Worm (Caenorhabditis elegans): ENCODE results near the gene ZK285.2.

ZK285.2 gene

DNA sequence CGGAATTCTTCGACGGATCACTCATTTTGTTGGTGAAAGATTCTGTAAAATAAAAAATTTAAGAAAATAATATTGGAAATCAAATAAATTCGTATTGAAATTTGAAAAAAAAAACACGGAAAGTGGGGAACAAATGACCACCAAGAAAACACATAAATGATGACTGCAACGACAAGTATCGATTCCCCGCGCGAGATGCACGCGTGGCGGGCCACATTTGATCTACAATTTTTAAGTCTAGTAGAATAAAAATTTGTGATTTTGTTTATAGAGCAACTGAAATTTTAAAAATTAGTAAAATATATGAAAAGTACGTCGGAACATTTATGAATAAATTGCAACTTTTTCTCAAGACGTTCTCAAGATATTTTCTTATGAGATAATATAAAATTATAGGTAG, 8.4 kb downstream of the ZK285.2 start, which contains the start of gene F14H3.4:
Gene F14H3.4, minus strand, starts transcription at position 42 of the 400 bp plus-strand sequence.
- TF ChIP-seq ztf-29 (GFP tag; IDR thresholded peaks at IDR 0.05) (no peak), tab-1 (GFP tag; IDR thresholded peaks at IDR 0.05) (no peak), flt-1 (GFP tag; IDR thresholded peaks at IDR 0.05) (no peak), ref-1 (GFP tag; conservative IDR thresholded peaks at IDR 0.05) (no peak)

DNA sequence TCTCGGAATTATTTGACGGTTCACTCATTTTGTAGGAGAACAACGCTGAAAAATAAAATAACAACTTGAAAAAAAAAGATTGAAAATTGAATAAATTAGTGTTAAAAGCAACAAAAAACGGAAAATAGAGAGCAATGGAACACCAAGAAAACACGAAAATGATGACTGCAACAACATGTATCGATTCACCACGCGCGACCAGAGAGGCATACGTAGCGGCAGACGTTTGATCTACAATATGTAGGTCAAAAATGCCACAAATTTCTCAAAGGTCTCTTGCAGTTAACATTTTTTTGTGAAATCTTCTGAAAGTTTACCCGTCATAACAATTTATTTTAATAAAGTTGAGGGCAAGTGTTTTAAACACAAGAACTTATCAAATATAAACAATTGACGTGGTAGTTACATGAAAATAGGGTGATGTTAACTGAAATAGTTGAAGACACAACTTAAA, 10.4 kb downstream of the ZK285.2 start, which contains the start of gene F14H3.5:
Gene F14H3.5, minus strand, starts transcription at position 51 of the 454 bp plus-strand sequence.
- no peak for TF ChIP-seq T22C8.4 (GFP tag; IDR thresholded peaks at IDR 0.05)
- no peak for TF ChIP-seq med-1 (GFP tag; optimal IDR thresholded peaks at IDR 0.05; ENCODE audit: insufficient read depth)
- TF ChIP-seq klf-2 (GFP tag; conservative IDR thresholded peaks at IDR 0.05), result no peak
- no peak for TF ChIP-seq cog-1 (tag; optimal IDR thresholded peaks at IDR 0.05)
- TF ChIP-seq tab-1 (GFP tag; IDR thresholded peaks at IDR 0.05), result no peak
- TF ChIP-seq ref-1 (GFP tag; conservative IDR thresholded peaks at IDR 0.05), result no peak
- TF ChIP-seq flt-1 (GFP tag; IDR thresholded peaks at IDR 0.05), result no peak

DNA sequence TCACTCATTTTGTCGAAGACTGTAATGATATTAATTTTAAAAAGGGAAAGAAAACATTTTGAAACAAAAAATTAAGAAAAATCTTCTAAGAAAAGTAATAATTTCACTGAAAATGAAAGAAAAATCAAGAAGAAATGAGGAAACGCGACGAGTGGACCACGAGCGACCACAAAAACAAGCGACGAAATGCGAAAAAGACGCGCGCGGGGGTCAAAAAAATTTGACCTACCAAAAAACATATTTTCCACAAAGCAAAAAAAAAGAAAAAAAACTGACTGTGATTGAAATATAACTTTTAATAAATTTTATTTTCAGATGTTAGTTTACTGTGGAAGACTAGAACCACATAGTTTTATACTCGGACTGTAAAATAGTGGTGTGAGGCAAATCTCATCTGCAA, 12.2 kb downstream of the ZK285.2 start, which contains the start of gene F14H3.6:
Gene F14H3.6, minus strand, starts transcription at position 22 of the 400 bp plus-strand sequence.
- TF ChIP-seq T22C8.4 (GFP tag; IDR thresholded peaks at IDR 0.05) (no peak), tab-1 (GFP tag; IDR thresholded peaks at IDR 0.05) (no peak), ztf-29 (GFP tag; IDR thresholded peaks at IDR 0.05) (no peak), med-1 (GFP tag; optimal IDR thresholded peaks at IDR 0.05; ENCODE audit: insufficient read depth) (no peak), klf-2 (GFP tag; conservative IDR thresholded peaks at IDR 0.05) (no peak), flt-1 (GFP tag; IDR thresholded peaks at IDR 0.05) (no peak), cog-1 (tag; optimal IDR thresholded peaks at IDR 0.05) (no peak), ref-1 (GFP tag; conservative IDR thresholded peaks at IDR 0.05) (no peak), ztf-23 (GFP tag; IDR thresholded peaks at IDR 0.05) (no peak)

ce11 chrV:16060135-16060534, 13.5 kb downstream of the ZK285.2 start, which contains the start of gene F14H3.15:
Gene F14H3.15, minus strand, starts transcription at chrV:16060235.
- TF ChIP-seq klf-2 (GFP tag; conservative IDR thresholded peaks at IDR 0.05) (no peak), tab-1 (GFP tag; IDR thresholded peaks at IDR 0.05) (no peak), ztf-29 (GFP tag; IDR thresholded peaks at IDR 0.05) (no peak), flt-1 (GFP tag; IDR thresholded peaks at IDR 0.05) (no peak), T22C8.4 (GFP tag; IDR thresholded peaks at IDR 0.05) (no peak), med-1 (GFP tag; optimal IDR thresholded peaks at IDR 0.05; ENCODE audit: insufficient read depth) (no peak)

DNA sequence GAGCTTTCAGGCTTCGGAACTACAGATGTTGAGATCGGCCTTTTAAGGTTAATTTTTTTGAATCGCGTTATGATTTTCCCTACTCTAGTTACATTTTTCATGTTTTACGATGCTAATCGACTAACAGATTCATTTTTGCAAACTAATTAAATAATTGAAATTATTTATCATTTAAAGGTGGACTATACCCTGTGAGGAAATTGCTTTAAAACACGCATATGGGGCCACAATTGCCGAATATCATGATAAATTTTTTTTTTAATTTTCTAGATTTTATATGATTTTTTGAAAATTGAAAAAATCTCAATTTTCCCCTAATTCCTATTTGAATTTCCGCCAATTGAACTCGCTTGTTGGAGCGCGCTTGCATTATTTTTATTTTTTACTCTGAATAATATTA, 15.3 kb downstream of the ZK285.2 start, which contains the start of gene fbxa-100:
Gene fbxa-100, minus strand, starts transcription at position 101 of the 400 bp plus-strand sequence.
- TF ChIP-seq med-1 (GFP tag; optimal IDR thresholded peaks at IDR 0.05; ENCODE audit: insufficient read depth) (no peak), ztf-29 (GFP tag; IDR thresholded peaks at IDR 0.05) (no peak), ztf-23 (GFP tag; IDR thresholded peaks at IDR 0.05) (no peak), ref-1 (GFP tag; conservative IDR thresholded peaks at IDR 0.05) (no peak), tab-1 (GFP tag; IDR thresholded peaks at IDR 0.05) (no peak), flt-1 (GFP tag; IDR thresholded peaks at IDR 0.05) (no peak), cog-1 (tag; optimal IDR thresholded peaks at IDR 0.05) (no peak), klf-2 (GFP tag; conservative IDR thresholded peaks at IDR 0.05) (no peak), T22C8.4 (GFP tag; IDR thresholded peaks at IDR 0.05) (no peak)

- no peak for TF ChIP-seq cog-1 (tag; optimal IDR thresholded peaks at IDR 0.05)
- no peak for TF ChIP-seq flt-1 (GFP tag; IDR thresholded peaks at IDR 0.05)
- TF ChIP-seq ztf-29 (GFP tag; IDR thresholded peaks at IDR 0.05), result no peak
- TF ChIP-seq ref-1 (GFP tag; conservative IDR thresholded peaks at IDR 0.05), result no peak
- no peak for TF ChIP-seq med-1 (GFP tag; optimal IDR thresholded peaks at IDR 0.05; ENCODE audit: insufficient read depth)
- TF ChIP-seq klf-2 (GFP tag; conservative IDR thresholded peaks at IDR 0.05), result no peak
- no peak for TF ChIP-seq ztf-23 (GFP tag; IDR thresholded peaks at IDR 0.05)
- TF ChIP-seq T22C8.4 (GFP tag; IDR thresholded peaks at IDR 0.05), result no peak
- no peak for TF ChIP-seq tab-1 (GFP tag; IDR thresholded peaks at IDR 0.05)
Measured at ce11 chrV:16062788-16063187, 16.1 kb downstream of the ZK285.2 start, which contains the start of gene F14H3.14. Gene F14H3.14, minus strand, starts transcription at chrV:16062888.

ce11 chrV:16068938-16069337, 22.3 kb downstream of the ZK285.2 start, which contains the start of gene cyp-35D1:
Gene cyp-35D1, plus strand, starts transcription at chrV:16069238.
- TF ChIP-seq tab-1 (GFP tag; IDR thresholded peaks at IDR 0.05) (no peak), ref-1 (GFP tag; conservative IDR thresholded peaks at IDR 0.05) (no peak), ztf-23 (GFP tag; IDR thresholded peaks at IDR 0.05) (no peak), ztf-29 (GFP tag; IDR thresholded peaks at IDR 0.05) (no peak), klf-2 (GFP tag; conservative IDR thresholded peaks at IDR 0.05) (no peak)

ce11 chrV:16071167-16071566, 24.5 kb downstream of the ZK285.2 start, which contains the start of gene nhr-176:
Gene nhr-176, plus strand, starts transcription at chrV:16071325.
- no peak for TF ChIP-seq ref-1 (GFP tag; conservative IDR thresholded peaks at IDR 0.05)

DNA sequence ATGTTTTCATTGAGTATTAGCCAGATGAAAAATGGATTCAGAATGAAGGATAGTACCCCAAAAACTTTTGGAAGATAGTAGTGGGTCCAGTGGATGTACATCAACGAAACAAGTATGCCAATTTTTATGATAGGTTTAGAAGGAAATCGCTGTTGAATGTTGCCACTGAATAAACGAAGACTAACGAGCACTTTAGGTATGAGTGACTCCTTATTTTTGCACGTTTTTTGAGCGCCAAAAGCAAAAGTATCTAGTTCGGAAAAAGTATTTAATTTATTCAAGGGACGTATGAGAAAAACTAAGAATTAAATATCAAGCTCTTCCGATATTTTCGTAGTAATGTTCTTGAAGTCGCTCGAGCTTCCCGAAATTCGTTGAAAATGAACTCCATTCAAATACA, 27.2 kb downstream of the ZK285.2 start, which contains the start of gene srj-10:
Gene srj-10, minus strand, starts transcription at position 101 of the 400 bp plus-strand sequence.
- TF ChIP-seq ref-1 (GFP tag; conservative IDR thresholded peaks at IDR 0.05), result no peak
- no peak for TF ChIP-seq klf-2 (GFP tag; conservative IDR thresholded peaks at IDR 0.05)
- no peak for TF ChIP-seq tab-1 (GFP tag; IDR thresholded peaks at IDR 0.05)
- TF ChIP-seq ztf-23 (GFP tag; IDR thresholded peaks at IDR 0.05), result no peak
- no peak for TF ChIP-seq ztf-29 (GFP tag; IDR thresholded peaks at IDR 0.05)
- no peak for TF ChIP-seq med-1 (GFP tag; optimal IDR thresholded peaks at IDR 0.05; ENCODE audit: insufficient read depth)
- no peak for TF ChIP-seq flt-1 (GFP tag; IDR thresholded peaks at IDR 0.05)

- TF ChIP-seq T22C8.4 (GFP tag; IDR thresholded peaks at IDR 0.05), result no peak
- no peak for TF ChIP-seq ztf-29 (GFP tag; IDR thresholded peaks at IDR 0.05)
- TF ChIP-seq tab-1 (GFP tag; IDR thresholded peaks at IDR 0.05), result no peak
- no peak for TF ChIP-seq ref-1 (GFP tag; conservative IDR thresholded peaks at IDR 0.05)
- TF ChIP-seq klf-2 (GFP tag; conservative IDR thresholded peaks at IDR 0.05), result no peak
- no peak for TF ChIP-seq flt-1 (GFP tag; IDR thresholded peaks at IDR 0.05)
- no peak for TF ChIP-seq med-1 (GFP tag; optimal IDR thresholded peaks at IDR 0.05; ENCODE audit: insufficient read depth)
- no peak for TF ChIP-seq cog-1 (tag; optimal IDR thresholded peaks at IDR 0.05)
- TF ChIP-seq ztf-23 (GFP tag; IDR thresholded peaks at IDR 0.05), result no peak
Measured at ce11 chrV:16075250-16075709, 28.6 kb downstream of the ZK285.2 start, which contains the start of the genes F14H3.12 and srj-29. Gene F14H3.12, minus strand, starts transcription at chrV:16075323. Gene srj-29, plus strand, starts transcription at chrV:16075659.

Data from whole organism, midembryonic.